Worm (Caenorhabditis elegans) whole organism, young adult: Measurements from ENCODE around the gene dagl-2.

ENCODE experiments used
- B0336.3 ChIP-seq: fragments of 200-800 bp; sonication (Bioruptor generic); IDR thresholded peaks from 2 replicates; pipeline ENCODE4 v1.3.6; 2022; ENCODE audit warnings: missing genetic modification characterization, missing compliant biosample characterization
- D2030.7 ChIP-seq: fragments of 200-800 bp; sonication (Bioruptor generic); IDR thresholded peaks from 2 replicates; pipeline ENCODE4 v1.3.6; 2022; ENCODE audit warnings: missing genetic modification reagents, missing genetic modification characterization, missing compliant biosample characterization
- F33H1.4 ChIP-seq: fragments of 200-800 bp; sonication (Bioruptor generic); IDR thresholded peaks from 2 replicates; pipeline ENCODE4 v1.3.6; 2022; ENCODE audit warnings: missing genetic modification reagents, missing genetic modification characterization, missing compliant biosample characterization
- F37B4.10 ChIP-seq: fragments of 200-800 bp; sonication (Bioruptor generic); IDR thresholded peaks from 2 replicates; pipeline ENCODE4 v1.3.6; 2022; ENCODE audit warnings: missing genetic modification characterization, missing compliant biosample characterization
- F39B2.1 ChIP-seq: fragments of 200-800 bp; sonication (Bioruptor generic); IDR thresholded peaks from 2 replicates; pipeline ENCODE4 v1.3.6; 2022; ENCODE audit warnings: missing genetic modification reagents, missing genetic modification characterization, missing compliant biosample characterization
- F55B11.4 ChIP-seq: sonication (generic microtip); optimal IDR thresholded peaks from 2 replicates; lab custom pipeline; 2016; ENCODE audit warnings: missing compliant biosample characterization, missing genetic modification characterization, borderline replicate concordance; ENCODE audit not compliant: insufficient read depth
- Y53G8AR.9 ChIP-seq: fragments of 200-800 bp; sonication (Bioruptor generic); conservative IDR thresholded peaks from 2 replicates; pipeline ENCODE4 v1.3.6; 2022; ENCODE audit warnings: missing genetic modification reagents, missing genetic modification characterization, missing compliant biosample characterization
- Y67H2A.10 ChIP-seq: fragments of 200-800 bp; sonication (Bioruptor generic); conservative IDR thresholded peaks from 2 replicates; pipeline ENCODE4 v1.3.6; 2022; ENCODE audit warnings: missing genetic modification reagents, missing genetic modification characterization, missing compliant biosample characterization
- ama-1 ChIP-seq, 3 experiments: fragments of 150-350 bp in 1 of 3; sonication (generic microtip) in 2 of 3; optimal IDR thresholded peaks; 2 replicates each; lab custom pipeline; 2014 to 2018; ENCODE audit warnings: missing biosample characterization in 2 of 3, missing genetic modification characterization in 2 of 3, missing genetic modification reagents in 2 of 3
- athp-1 ChIP-seq: sonication (generic microtip); optimal IDR thresholded peaks from 2 replicates; lab custom pipeline; 2017; ENCODE audit warnings: mild to moderate bottlenecking, missing genetic modification characterization, missing compliant biosample characterization
- ceh-79 ChIP-seq: sonication (generic microtip); optimal IDR thresholded peaks from 2 replicates; lab custom pipeline; 2017; ENCODE audit warnings: mild to moderate bottlenecking, missing genetic modification characterization, missing compliant biosample characterization
- ceh-91 ChIP-seq: fragments of 200-800 bp; sonication (Bioruptor generic); IDR thresholded peaks from 2 replicates; pipeline ENCODE4 v1.3.6; 2022; ENCODE audit warnings: missing genetic modification reagents, missing genetic modification characterization, missing compliant biosample characterization
- dox-1 ChIP-seq: fragments of 200-800 bp; sonication (Bioruptor generic); IDR thresholded peaks from 2 replicates; pipeline ENCODE4 v1.3.6; 2022; ENCODE audit warnings: missing genetic modification reagents, missing genetic modification characterization, missing compliant biosample characterization
- dpl-1 ChIP-seq: fragments of 150-350 bp; optimal IDR thresholded peaks from 2 replicates; lab custom pipeline; 2014; ENCODE audit warnings: missing biosample characterization, missing genetic modification reagents, missing genetic modification characterization
- ekl-4 ChIP-seq: fragments of 200-800 bp; sonication (Bioruptor generic); IDR thresholded peaks from 2 replicates; pipeline ENCODE4 v1.3.6; 2022; ENCODE audit warnings: missing genetic modification reagents, missing genetic modification characterization, missing compliant biosample characterization
- fkh-3 ChIP-seq: sonication (generic microtip); optimal IDR thresholded peaks from 2 replicates; lab custom pipeline; 2016; ENCODE audit warnings: mild to moderate bottlenecking, missing genetic modification characterization, missing compliant biosample characterization
- hlh-12 ChIP-seq: sonication (generic microtip); optimal IDR thresholded peaks from 2 replicates; lab custom pipeline; 2016; ENCODE audit warnings: missing genetic modification characterization, missing compliant biosample characterization
- hmg-1.2 ChIP-seq: fragments of 200-800 bp; sonication (Bioruptor generic); IDR thresholded peaks from 2 replicates; pipeline ENCODE4 v1.3.6; 2022; ENCODE audit warnings: missing genetic modification reagents, missing genetic modification characterization, missing compliant biosample characterization
- hmg-20 ChIP-seq: fragments of 200-800 bp; sonication (Bioruptor generic); IDR thresholded peaks from 2 replicates; pipeline ENCODE4 v1.3.6; 2022; ENCODE audit warnings: missing genetic modification reagents, missing genetic modification characterization, missing compliant biosample characterization
- hrde-1 ChIP-seq: sonication (generic microtip); optimal IDR thresholded peaks from 2 replicates; lab custom pipeline; 2016; ENCODE audit warnings: missing genetic modification characterization, mild to moderate bottlenecking, missing compliant biosample characterization, moderate library complexity, missing genotype, missing genetic modification reagents, borderline replicate concordance
- lin-26 ChIP-seq: fragments of 200-800 bp; sonication (Bioruptor generic); IDR thresholded peaks from 2 replicates; pipeline ENCODE4 v1.3.6; 2022; ENCODE audit warnings: missing genetic modification reagents, missing genetic modification characterization, missing compliant biosample characterization
- lin-54 ChIP-seq: fragments of 200-800 bp; sonication (Bioruptor generic); optimal IDR thresholded peaks from 2 replicates; lab custom pipeline; 2018; ENCODE audit warnings: mild to moderate bottlenecking, missing genetic modification characterization, missing compliant biosample characterization
- lsl-1 ChIP-seq: fragments of 200-800 bp; sonication (Bioruptor generic); optimal IDR thresholded peaks from 2 replicates; lab custom pipeline; 2018; ENCODE audit warnings: mild to moderate bottlenecking, missing genetic modification characterization, moderate library complexity, missing compliant biosample characterization
- madf-3 ChIP-seq: fragments of 200-800 bp; sonication (Bioruptor generic); IDR thresholded peaks from 2 replicates; pipeline ENCODE4 v1.3.6; 2022; ENCODE audit warnings: missing genetic modification reagents, missing genetic modification characterization, missing compliant biosample characterization
- madf-6 ChIP-seq: fragments of 200-800 bp; sonication (Bioruptor generic); IDR thresholded peaks from 2 replicates; pipeline ENCODE4 v1.3.6; 2022; ENCODE audit warnings: missing genetic modification reagents, missing genetic modification characterization, missing compliant biosample characterization
- mcd-1 ChIP-seq: fragments of 200-800 bp; sonication (Bioruptor generic); IDR thresholded peaks from 2 replicates; pipeline ENCODE4 v1.3.6; 2022; ENCODE audit warnings: missing genetic modification reagents, missing genetic modification characterization, missing compliant biosample characterization
- nfyb-1 ChIP-seq: fragments of 200-800 bp; sonication (Bioruptor generic); IDR thresholded peaks from 2 replicates; pipeline ENCODE4 v1.3.6; 2022; ENCODE audit warnings: missing genetic modification reagents, missing genetic modification characterization, missing compliant biosample characterization
- pbrm-1 ChIP-seq: fragments of 200-800 bp; sonication (Bioruptor generic); IDR thresholded peaks from 2 replicates; pipeline ENCODE4 v1.3.6; 2022; ENCODE audit warnings: missing genetic modification reagents, missing genetic modification characterization, missing compliant biosample characterization
- repo-1 ChIP-seq: sonication (generic microtip); optimal IDR thresholded peaks from 2 replicates; lab custom pipeline; 2017; ENCODE audit warnings: mild to moderate bottlenecking, missing genetic modification characterization, missing compliant biosample characterization
- rpc-1 ChIP-seq, 2 experiments: fragments of 150-350 bp in 1 of 2; sonication (generic microtip) in 1 of 2; optimal IDR thresholded peaks; 2 replicates each; lab custom pipeline; 2014 to 2018; ENCODE audit warnings: missing biosample characterization in 1 of 2, missing genetic modification characterization in 1 of 2, missing genetic modification reagents in 1 of 2, missing genotype in 1 of 2
- snpc-1.3 ChIP-seq: sonication (generic microtip); optimal IDR thresholded peaks from 2 replicates; lab custom pipeline; 2017; ENCODE audit warnings: missing genetic modification characterization, mild to moderate bottlenecking, missing compliant biosample characterization, antibody characterized with exemption, moderate library complexity, missing genotype, missing genetic modification reagents; ENCODE audit not compliant: insufficient read depth
- snpc-3.4 ChIP-seq: sonication (generic microtip); optimal IDR thresholded peaks from 2 replicates; lab custom pipeline; 2017; ENCODE audit warnings: missing genetic modification characterization, mild to moderate bottlenecking, missing compliant biosample characterization, antibody characterized with exemption, moderate library complexity, missing genotype, missing genetic modification reagents
- sptf-2 ChIP-seq: fragments of 200-800 bp; sonication (Bioruptor generic); optimal IDR thresholded peaks from 2 replicates; lab custom pipeline; 2018; ENCODE audit warnings: mild to moderate bottlenecking, missing genetic modification characterization, missing compliant biosample characterization
- tbp1 ChIP-seq: fragments of 200-800 bp; sonication (Bioruptor generic); optimal IDR thresholded peaks from 2 replicates; lab custom pipeline; 2018; ENCODE audit warnings: mild to moderate bottlenecking, missing genetic modification characterization, missing compliant biosample characterization
- tlf-1 ChIP-seq: fragments of 200-800 bp; sonication (Bioruptor generic); optimal IDR thresholded peaks from 2 replicates; lab custom pipeline; 2018; ENCODE audit warnings: mild to moderate bottlenecking, missing genetic modification characterization, missing compliant biosample characterization
- unc-130 ChIP-seq: sonication (generic microtip); optimal IDR thresholded peaks from 2 replicates; lab custom pipeline; 2016; ENCODE audit warnings: missing genetic modification reagents, missing genetic modification characterization, missing compliant biosample characterization

The dagl-2 gene

DNA sequence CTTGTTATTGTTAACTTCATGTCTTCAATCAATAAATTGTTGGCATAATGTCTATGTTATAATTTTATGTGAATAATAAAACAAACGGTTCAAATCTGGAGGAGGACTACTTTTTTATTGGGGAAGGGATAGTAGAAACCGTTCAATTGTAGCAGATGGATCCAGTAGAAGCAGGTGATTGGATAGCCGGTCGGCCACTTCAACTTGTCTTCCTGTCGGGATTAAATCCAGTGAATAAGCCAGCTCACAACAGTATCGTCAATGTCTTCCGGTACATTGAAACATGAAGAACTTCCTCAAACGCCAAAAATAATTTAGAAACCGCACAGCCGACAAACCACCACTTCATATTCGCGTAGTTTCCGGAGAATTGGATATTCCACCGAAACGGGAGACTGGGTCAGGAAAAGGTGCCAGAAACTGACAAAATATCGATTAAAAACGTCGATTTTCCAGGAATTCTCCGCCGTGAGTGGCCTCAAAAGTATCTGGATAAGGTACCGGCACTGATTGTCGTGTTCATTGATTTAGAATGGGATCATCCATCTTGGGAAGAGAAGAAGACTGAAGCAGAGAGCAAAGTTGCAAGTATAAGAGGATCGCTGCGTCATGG is 12.0 kb upstream of the dagl-2 start, which contains the start of gene trpp-11:
Gene trpp-11 (plus strand): TSS at position 153 of the 613 bp plus-strand sequence.
- TF ChIP-seq hrde-1 (peak; percentile 51), dox-1 (GFP tag; lab: Robert Waterston, UW) (peak; percentile 21; the same call in 1 of the 2 replicates), hmg-1.2 (GFP tag; lab: Robert Waterston, UW) (peak; percentile 8; the same call in 1 of the 2 replicates), ceh-91 (GFP tag; lab: Robert Waterston, UW) (0 out of 2 replicates have a peak, but pooled peaks have one; percentile 8), F33H1.4 (GFP tag; lab: Robert Waterston, UW) (peak; percentile 28; the same call in 1 of the 2 replicates), rpc-1 (optimal IDR thresholded peaks at IDR 0.05; lab: Kevin White, UChicago) (no peak), rpc-1 (tag; optimal IDR thresholded peaks at IDR 0.05; lab: Kevin White, UChicago) (no peak), tlf-1 (GFP tag; lab: Kevin White, UChicago) (peak; percentile 24), madf-3 (GFP tag; lab: Robert Waterston, UW) (0 out of 2 replicates have a peak, but pooled peaks have one; percentile 61), Y53G8AR.9 (GFP tag; lab: Robert Waterston, UW) (peak; percentile 62), mcd-1 (GFP tag; lab: Robert Waterston, UW) (peak; percentile 33), lsl-1 (GFP tag; lab: Kevin White, UChicago) (no peak), unc-130 (no peak), F39B2.1 (GFP tag; lab: Robert Waterston, UW) (0 out of 2 replicates have a peak, but pooled peaks have one; percentile 13), sptf-2 (GFP tag; lab: Kevin White, UChicago) (no peak), lin-26 (GFP tag; lab: Robert Waterston, UW) (peak; percentile 56), nfyb-1 (GFP tag; lab: Robert Waterston, UW) (0 out of 2 replicates have a peak, but pooled peaks have one; percentile 57), tbp1 (GFP tag; lab: Kevin White, UChicago) (peak; percentile 28), madf-6 (GFP tag; lab: Robert Waterston, UW) (peak; percentile 56), D2030.7 (GFP tag; lab: Robert Waterston, UW) (peak; percentile 14; the same call in 1 of the 2 replicates), hlh-12 (tag; lab: Kevin White, UChicago) (no peak), ceh-79 (tag; lab: Kevin White, UChicago) (peak; percentile 40), lin-54 (peak; percentile 52), ama-1 (optimal IDR thresholded peaks at IDR 0.05; lab: Kevin White, UChicago) (no peak), ama-1 (GFP tag; optimal IDR thresholded peaks at IDR 0.05; lab: Kevin White, UChicago) (no peak), hmg-20 (0 out of 2 replicates have a peak, but pooled peaks have one; percentile 24), Y67H2A.10 (GFP tag; lab: Robert Waterston, UW) (no peak), pbrm-1 (GFP tag; lab: Robert Waterston, UW) (peak; percentile 30; the same call in 1 of the 2 replicates), ekl-4 (GFP tag; lab: Robert Waterston, UW) (peak; percentile 50; the same call in 1 of the 2 replicates), fkh-3 (no peak), F55B11.4 (tag; lab: Kevin White, UChicago) (no peak), snpc-3.4 (tag; lab: Kevin White, UChicago) (peak; percentile 57), B0336.3 (GFP tag; lab: Robert Waterston, UW) (peak; percentile 86), snpc-1.3 (peak; percentile 7), athp-1 (tag; lab: Kevin White, UChicago) (peak; percentile 4)
- TF ChIP-seq, all 124 proteins: peak for 24

DNA sequence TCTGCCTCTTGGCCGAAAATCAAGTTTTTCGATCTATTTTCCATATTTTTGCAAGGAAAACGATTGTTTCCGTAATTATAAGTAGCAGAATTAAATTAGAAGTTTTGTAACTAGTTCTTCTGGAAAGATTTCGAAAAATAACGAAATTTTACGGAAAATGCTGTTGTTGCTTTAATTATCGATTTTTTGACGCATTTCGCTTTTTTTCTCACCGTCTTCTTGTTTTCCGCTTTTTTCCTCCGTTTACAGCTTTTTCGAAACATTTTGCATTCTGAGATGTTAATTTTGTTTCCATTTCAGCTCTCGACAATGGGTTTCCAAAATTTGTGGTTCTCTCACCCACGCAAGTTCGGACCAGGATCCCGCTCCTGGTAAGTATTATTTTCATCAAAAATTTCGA is 10.9 kb upstream of the dagl-2 start, which contains the start of gene rps-29:
Gene rps-29 (plus strand): TSS at position 301 of the 400 bp plus-strand sequence.
- no peak for TF ChIP-seq repo-1 (tag; lab: Kevin White, UChicago)
- no peak for TF ChIP-seq F37B4.10
- TF ChIP-seq Y53G8AR.9 (GFP tag; lab: Robert Waterston, UW), result no peak
- TF ChIP-seq dpl-1, result no peak
- no peak for TF ChIP-seq lin-26 (GFP tag; lab: Robert Waterston, UW)
